Worm (Caenorhabditis elegans) whole organism, L1 larva: Measurements from ENCODE around the gene Y43C5A.2.

Experiments used
- C04F5.9 ChIP-seq: sonication (generic microtip); optimal IDR thresholded peaks from 2 replicates; lab custom pipeline; 2016; ENCODE audit warnings: missing genetic modification characterization, missing compliant biosample characterization
- F16B12.6 ChIP-seq: fragments of 150-350 bp; optimal IDR thresholded peaks from 2 replicates; lab custom pipeline; 2014; ENCODE audit warnings: missing biosample characterization, missing genetic modification characterization
- alr-1 ChIP-seq: fragments of 200-800 bp; sonication (Bioruptor generic); optimal IDR thresholded peaks from 2 replicates; lab custom pipeline; 2018; ENCODE audit warnings: borderline replicate concordance, mild to moderate bottlenecking, missing genetic modification characterization, missing compliant biosample characterization
- ceh-63 ChIP-seq: fragments of 200-800 bp; sonication (Bioruptor generic); optimal IDR thresholded peaks from 2 replicates; lab custom pipeline; 2018; ENCODE audit warnings: mild to moderate bottlenecking, missing genetic modification characterization, missing compliant biosample characterization
- ceh-8 ChIP-seq: fragments of 200-800 bp; sonication (Bioruptor generic); optimal IDR thresholded peaks from 2 replicates; lab custom pipeline; 2018; ENCODE audit warnings: mild to moderate bottlenecking, missing genetic modification characterization, moderate library complexity, missing compliant biosample characterization
- ceh-90 ChIP-seq: sonication (generic microtip); optimal IDR thresholded peaks from 2 replicates; lab custom pipeline; 2016; ENCODE audit warnings: missing genetic modification characterization, missing compliant biosample characterization
- ces-1 ChIP-seq: fragments of 150-350 bp; optimal IDR thresholded peaks from 2 replicates; lab custom pipeline; 2014; ENCODE audit warnings: missing biosample characterization, missing genetic modification reagents, missing genetic modification characterization
- efl-1 ChIP-seq, 4 experiments: fragments of 150-350 bp; optimal IDR thresholded peaks in 3 of 4; peaks in 1 of 4; 1 replicate in 1 of 4; 2 replicates in 3 of 4; lab custom pipeline; 2014; ENCODE audit warnings: missing biosample characterization in 2 of 4, missing genetic modification characterization in 2 of 4, missing genetic modification reagents in 2 of 4
- egl-13 ChIP-seq: sonication (generic microtip); optimal IDR thresholded peaks from 2 replicates; lab custom pipeline; 2016; ENCODE audit warnings: missing genotype, missing genetic modification reagents, missing genetic modification characterization, missing compliant biosample characterization
- egl-27 ChIP-seq, 2 experiments: fragments of 150-350 bp in 1 of 2; sonication (generic microtip); optimal IDR thresholded peaks; 3 replicates each; lab custom pipeline; 2017 to 2018; ENCODE audit warnings: missing biosample characterization in 2 of 2, missing genetic modification characterization in 2 of 2, missing genetic modification reagents in 2 of 2
- fkh-4 ChIP-seq: sonication (generic microtip); optimal IDR thresholded peaks from 2 replicates; lab custom pipeline; 2016; ENCODE audit warnings: missing compliant biosample characterization, missing genetic modification characterization, borderline replicate concordance
- fkh-8 ChIP-seq: sonication (generic microtip); optimal IDR thresholded peaks from 2 replicates; lab custom pipeline; 2016; ENCODE audit warnings: mild to moderate bottlenecking, missing genetic modification characterization, missing compliant biosample characterization
- fos-1 ChIP-seq: fragments of 150-350 bp; optimal IDR thresholded peaks from 2 replicates; lab custom pipeline; 2014; ENCODE audit warnings: missing biosample characterization, missing genetic modification characterization
- hlh-4 ChIP-seq: sonication (generic microtip); optimal IDR thresholded peaks from 2 replicates; lab custom pipeline; 2016; ENCODE audit warnings: mild to moderate bottlenecking, missing genetic modification characterization, missing compliant biosample characterization
- lin-15B ChIP-seq: fragments of 150-350 bp; sonication (generic microtip); optimal IDR thresholded peaks from 3 replicates; lab custom pipeline; 2014; ENCODE audit warnings: missing biosample characterization, missing genetic modification characterization
- lin-35 ChIP-seq, 2 experiments: fragments of 150-350 bp; optimal IDR thresholded peaks; 2 replicates each; lab custom pipeline; 2014; ENCODE audit warnings: missing biosample characterization in 2 of 2, missing genetic modification characterization in 2 of 2, missing genetic modification reagents in 2 of 2
- lin-39 ChIP-seq: fragments of 150-350 bp; optimal IDR thresholded peaks from 2 replicates; lab custom pipeline; 2014; ENCODE audit warnings: missing biosample characterization, missing genetic modification reagents, missing genetic modification characterization
- mef-2 ChIP-seq: fragments of 150-350 bp; optimal IDR thresholded peaks from 2 replicates; lab custom pipeline; 2014; ENCODE audit warnings: missing biosample characterization, missing genetic modification characterization
- nhr-19 ChIP-seq: fragments of 200-800 bp; sonication (Bioruptor generic); conservative IDR thresholded peaks from 2 replicates; pipeline ENCODE4 v1.3.6; 2022; ENCODE audit warnings: missing genetic modification characterization, missing compliant biosample characterization
- nhr-237 ChIP-seq: fragments of 150-350 bp; optimal IDR thresholded peaks from 2 replicates; lab custom pipeline; 2014; ENCODE audit warnings: missing biosample characterization, missing genetic modification characterization
- nhr-28 ChIP-seq: fragments of 150-350 bp; optimal IDR thresholded peaks from 2 replicates; lab custom pipeline; 2014; ENCODE audit warnings: missing biosample characterization, missing genetic modification characterization
- nhr-47 ChIP-seq: sonication (generic microtip); optimal IDR thresholded peaks from 2 replicates; lab custom pipeline; 2016; ENCODE audit warnings: mild to moderate bottlenecking, missing genetic modification characterization, moderate library complexity, missing compliant biosample characterization
- nhr-71 ChIP-seq: sonication (generic microtip); optimal IDR thresholded peaks from 2 replicates; lab custom pipeline; 2016; ENCODE audit warnings: mild to moderate bottlenecking, missing genetic modification characterization, moderate library complexity, missing compliant biosample characterization
- nhr-76 ChIP-seq: sonication (generic microtip); optimal IDR thresholded peaks from 2 replicates; lab custom pipeline; 2017; ENCODE audit warnings: missing biosample characterization, missing genetic modification characterization
- nhr-77 ChIP-seq: fragments of 150-350 bp; optimal IDR thresholded peaks from 2 replicates; lab custom pipeline; 2014; ENCODE audit warnings: missing biosample characterization, missing genetic modification characterization
- nhr-90 ChIP-seq: sonication (generic microtip); optimal IDR thresholded peaks from 2 replicates; lab custom pipeline; 2016; ENCODE audit warnings: mild to moderate bottlenecking, missing genetic modification characterization, missing compliant biosample characterization; ENCODE audit not compliant: poor library complexity
- pqm-1 ChIP-seq: sonication (generic microtip); optimal IDR thresholded peaks from 3 replicates; lab custom pipeline; 2017; ENCODE audit warnings: missing biosample characterization, missing genetic modification characterization
- skn-1 ChIP-seq: fragments of 150-350 bp; optimal IDR thresholded peaks from 2 replicates; lab custom pipeline; 2014; ENCODE audit warnings: missing biosample characterization, missing genetic modification characterization
- snpc-4 ChIP-seq: fragments of 150-350 bp; optimal IDR thresholded peaks from 2 replicates; lab custom pipeline; 2014; ENCODE audit warnings: missing biosample characterization, missing genetic modification characterization
- snu-23 ChIP-seq: sonication (generic microtip); optimal IDR thresholded peaks from 2 replicates; lab custom pipeline; 2016; ENCODE audit warnings: missing genetic modification characterization, missing compliant biosample characterization
- tbx-2 ChIP-seq: sonication (generic microtip); optimal IDR thresholded peaks from 2 replicates; lab custom pipeline; 2016; ENCODE audit warnings: missing genetic modification characterization, missing compliant biosample characterization
- tlp-1 ChIP-seq: fragments of 150-350 bp; optimal IDR thresholded peaks from 2 replicates; lab custom pipeline; 2014; ENCODE audit warnings: missing biosample characterization, missing genetic modification characterization
- unc-98 ChIP-seq: fragments of 200-800 bp; sonication (Bioruptor generic); IDR thresholded peaks from 2 replicates; pipeline ENCODE4 v1.3.6; 2022; ENCODE audit warnings: missing genetic modification characterization, missing compliant biosample characterization
- xbp-1 ChIP-seq: sonication (generic microtip); optimal IDR thresholded peaks from 2 replicates; lab custom pipeline; 2016; ENCODE audit warnings: missing genetic modification characterization, missing compliant biosample characterization
- ztf-11 ChIP-seq, 2 experiments: sonication (generic microtip); optimal IDR thresholded peaks; 2 replicates each; lab custom pipeline; 2016 to 2017; ENCODE audit warnings: missing genetic modification characterization in 2 of 2, missing biosample characterization in 1 of 2, missing compliant biosample characterization in 1 of 2
- ztf-4 ChIP-seq: fragments of 150-350 bp; optimal IDR thresholded peaks from 2 replicates; lab custom pipeline; 2014; ENCODE audit warnings: missing biosample characterization, missing genetic modification characterization

Gene Y43C5A.2

ce11 chrIV:10222122-10222589 lies 47.5 kb upstream of the Y43C5A.2 start, which contains the start of gene C24F3.2 (continued):
- TF ChIP-seq nhr-237 (tag; lab: Kevin White, UChicago) = no peak
- peak; percentile 49 for TF ChIP-seq tbx-2 (tag; lab: Kevin White, UChicago)
- peak; percentile 45 for TF ChIP-seq nhr-19
- peak; percentile 41 to 79 for TF ChIP-seq efl-1 (optimal IDR thresholded peaks at IDR 0.05; lab: Kevin White, UChicago)
- TF ChIP-seq efl-1 (GFP tag; optimal IDR thresholded peaks at IDR 0.05 in 1 of 2; lab: Kevin White, UChicago) = peak; percentile 80 to 97
- peak; percentile 84 for TF ChIP-seq snu-23 (GFP tag; lab: Kevin White, UChicago)
- TF ChIP-seq xbp-1 (tag; lab: Kevin White, UChicago) = peak; percentile 64
- TF ChIP-seq skn-1 (tag; lab: Kevin White, UChicago) = peak; percentile 24
- no peak for TF ChIP-seq nhr-28 (tag; lab: Kevin White, UChicago)
- TF ChIP-seq alr-1 (tag; lab: Kevin White, UChicago) = no peak
- no peak for TF ChIP-seq C04F5.9 (tag; lab: Kevin White, UChicago)
- TF ChIP-seq fos-1 (tag; lab: Kevin White, UChicago) = peak; percentile 37
- peak; percentile 38 for TF ChIP-seq nhr-77 (tag; lab: Kevin White, UChicago)
- TF ChIP-seq nhr-90 = peak; percentile 56

- TF ChIP-seq ztf-11 (tag; optimal IDR thresholded peaks at IDR 0.05; lab: Kevin White, UChicago) (no peak), nhr-71 (tag; lab: Kevin White, UChicago) (no peak), egl-13 (no peak), ces-1 (GFP tag; lab: Kevin White, UChicago) (no peak), ceh-63 (GFP tag; lab: Kevin White, UChicago) (no peak), snpc-4 (tag; lab: Kevin White, UChicago) (no peak), nhr-47 (tag; lab: Kevin White, UChicago) (no peak), mef-2 (tag; lab: Kevin White, UChicago) (no peak), snu-23 (GFP tag; lab: Kevin White, UChicago) (no peak), egl-27 (tag; optimal IDR thresholded peaks at IDR 0.05; lab: Kevin White, UChicago) (no peak), hlh-4 (tag; lab: Kevin White, UChicago) (no peak), skn-1 (tag; lab: Kevin White, UChicago) (no peak), ceh-8 (GFP tag; lab: Kevin White, UChicago) (no peak), nhr-76 (tag; lab: Kevin White, UChicago) (no peak), ceh-90 (tag; lab: Kevin White, UChicago) (no peak)
- TF ChIP-seq, all 84 proteins: peak for 0
Observed at ce11 chrIV:10223723-10224122, 46.0 kb upstream of the Y43C5A.2 start, which contains the start of gene nas-12. Gene nas-12, plus strand, starts transcription at chrIV:10224023.

ce11 chrIV:10227534-10227933 lies 42.1 kb upstream of the Y43C5A.2 start, which contains the start of gene F01G10.6:
Gene F01G10.6, minus strand, starts transcription at chrIV:10227634.
- TF ChIP-seq tlp-1 (tag; lab: Kevin White, UChicago) (no peak), lin-39 (tag; lab: Kevin White, UChicago) (no peak), fkh-4 (no peak), lin-15B (tag; lab: Kevin White, UChicago) (no peak)

ce11 chrIV:10230971-10231370 lies 38.7 kb upstream of the Y43C5A.2 start, which contains the start of gene F01G10.5:
Gene F01G10.5, minus strand, starts transcription at chrIV:10231071.
- no peak for TF ChIP-seq unc-98
- TF ChIP-seq ces-1 (GFP tag; lab: Kevin White, UChicago) = no peak
- TF ChIP-seq fkh-8 (tag; lab: Kevin White, UChicago) = no peak
- TF ChIP-seq efl-1 (optimal IDR thresholded peaks at IDR 0.05; lab: Kevin White, UChicago) = no peak
- no peak for TF ChIP-seq efl-1 (GFP tag; optimal IDR thresholded peaks at IDR 0.05 in 1 of 2; lab: Kevin White, UChicago)

ce11 chrIV:10232456-10232855 lies 37.2 kb upstream of the Y43C5A.2 start, which contains the start of gene F01G10.4:
Gene F01G10.4, minus strand, starts transcription at chrIV:10232556.
- TF ChIP-seq ztf-4 (tag; lab: Kevin White, UChicago) (no peak), lin-35 (GFP tag; optimal IDR thresholded peaks at IDR 0.05; lab: Kevin White, UChicago) (no peak), F16B12.6 (tag; lab: Kevin White, UChicago) (no peak), pqm-1 (tag; lab: Kevin White, UChicago) (no peak)
